In the genomic region with DNA sequence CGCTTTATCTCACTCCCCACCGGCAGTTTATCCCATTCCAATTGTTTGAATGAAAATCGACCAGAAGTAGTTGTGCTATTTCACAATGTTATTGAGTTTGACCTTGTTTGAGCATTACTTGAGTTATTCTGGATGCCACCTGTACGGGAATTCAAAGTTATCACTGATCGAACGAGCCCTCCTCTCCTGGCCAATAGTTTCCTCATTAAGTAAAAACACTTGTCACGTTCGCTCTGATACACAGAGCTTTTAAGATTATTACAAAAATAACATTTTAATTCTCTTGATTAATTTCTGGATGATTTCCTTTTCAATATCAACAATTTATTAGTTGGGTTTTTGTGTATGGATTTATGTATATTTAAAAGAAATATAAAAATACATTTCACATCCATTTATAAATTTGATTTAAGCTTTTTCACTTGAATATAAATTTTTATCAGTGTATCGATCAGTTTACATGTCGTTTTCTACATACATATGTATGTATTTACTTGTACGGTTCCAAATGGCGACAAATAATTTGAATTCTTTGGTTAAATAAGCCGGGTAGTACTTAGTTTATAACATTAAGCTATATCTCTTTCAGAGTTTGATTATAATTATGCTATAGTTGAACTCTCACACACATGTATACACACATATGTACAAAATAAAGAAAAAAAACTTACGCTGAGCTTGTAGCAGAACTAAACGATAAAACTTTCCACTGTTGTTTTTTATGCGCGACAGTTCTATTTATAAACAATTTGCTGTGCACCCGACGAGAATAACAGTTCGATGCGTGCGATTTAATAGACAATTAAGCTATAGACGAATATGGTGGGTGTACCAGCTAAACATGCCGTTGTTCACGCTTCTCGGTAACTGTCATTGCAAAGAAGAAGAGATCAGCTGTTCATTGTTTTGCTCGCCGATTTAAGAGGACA, we compare ENCODE assay signal across 1 fruit fly cellular context.
TF ChIP-seq lines count a peak whose summit lies in the region.

Gene CG3609 (minus strand): TSS at position 810 of the 929 bp plus-strand sequence.
Gene CG15390 (plus strand): TSS at position 896 of the 929 bp plus-strand sequence.

TF ChIP-seq in whole organism, embryonic, 481 proteins besides CTCF, POLR2A, EP300 and RAD21 (continued from another document and continues in another):
- TF ChIP-seq CG10462 (GFP tag; optimal IDR thresholded peaks at IDR 0.05; lab: Kevin White, UChicago) (peak; percentile 81), CG34422 (GFP tag; IDR thresholded peaks at IDR 0.05; lab: Robert Waterston, UW) (peak; percentile 85), CG18764 (GFP tag; optimal IDR thresholded peaks at IDR 0.05; lab: Kevin White, UChicago) (peak; percentile 28), bab2 (GFP tag; optimal IDR thresholded peaks at IDR 0.05; lab: Kevin White, UChicago) (peak; percentile 88), YL-1 (GFP tag; optimal IDR thresholded peaks at IDR 0.05; lab: Kevin White, UChicago) (peak; percentile 62), CG2120 (GFP tag; optimal IDR thresholded peaks at IDR 0.05; lab: Kevin White, UChicago) (peak; percentile 96), CG2129 (GFP tag; IDR thresholded peaks at IDR 0.05; lab: Robert Waterston, UW; ENCODE audit: partially characterized antibody) (no peak), CG4730 (GFP tag; IDR thresholded peaks at IDR 0.05; lab: Robert Waterston, UW) (peak; percentile 27; the same call in 1 of the 2 replicates), trem (tag; optimal IDR thresholded peaks at IDR 0.05; lab: Kevin White, UChicago) (peak; percentile 10), cwo (GFP tag; optimal IDR thresholded peaks at IDR 0.05; lab: Kevin White, UChicago) (peak; percentile 8), CG8388 (GFP tag; optimal IDR thresholded peaks at IDR 0.05; lab: Kevin White, UChicago) (peak; percentile 31), CG33557 (GFP tag; optimal IDR thresholded peaks at IDR 0.05; lab: Kevin White, UChicago) (peak; percentile 21), mld (GFP tag; IDR thresholded peaks at IDR 0.05; lab: Robert Waterston, UW; ENCODE audit: partially characterized antibody) (no peak), eyg (GFP tag; optimal IDR thresholded peaks at IDR 0.05; lab: Kevin White, UChicago) (peak; percentile 76), CG17385 (GFP tag; optimal IDR thresholded peaks at IDR 0.05; lab: Kevin White, UChicago) (peak; percentile 99), NC2β (GFP tag; optimal IDR thresholded peaks at IDR 0.05; lab: Kevin White, UChicago) (peak; percentile 88), CG9437 (GFP tag; optimal IDR thresholded peaks at IDR 0.05; lab: Kevin White, UChicago) (peak; percentile 56), zen (tag; optimal IDR thresholded peaks at IDR 0.05; lab: Kevin White, UChicago) (peak; percentile 75), sqz (GFP tag; optimal IDR thresholded peaks at IDR 0.05; lab: Kevin White, UChicago) (peak; percentile 79), E2f2 (GFP tag; IDR thresholded peaks at IDR 0.05; lab: Robert Waterston, UW) (peak; percentile 58), CG32772 (GFP tag; IDR thresholded peaks at IDR 0.05; lab: Robert Waterston, UW) (peak; percentile 77), Hr51 (GFP tag; optimal IDR thresholded peaks at IDR 0.05; lab: Kevin White, UChicago) (peak; percentile 81 to 92), D19B (GFP tag; optimal IDR thresholded peaks at IDR 0.05; lab: Kevin White, UChicago) (no peak), psq (GFP tag; optimal IDR thresholded peaks at IDR 0.05; lab: Kevin White, UChicago) (peak; percentile 12), ase (GFP tag; IDR thresholded peaks at IDR 0.05; lab: Robert Waterston, UW) (peak; percentile 45; the same call in 1 of the 3 replicates), mirr (GFP tag; optimal IDR thresholded peaks at IDR 0.05; lab: Kevin White, UChicago) (peak; percentile 92), Blimp-1 (GFP tag; optimal IDR thresholded peaks at IDR 0.05; lab: Kevin White, UChicago) (peak; percentile 60), D19A (tag; optimal IDR thresholded peaks at IDR 0.05; lab: Kevin White, UChicago) (peak; percentile 53), pfk (GFP tag; optimal IDR thresholded peaks at IDR 0.05; lab: Kevin White, UChicago) (peak; percentile 41), emc (GFP tag; optimal IDR thresholded peaks at IDR 0.05; lab: Kevin White, UChicago) (peak; percentile 78), CG6254 (GFP tag; optimal IDR thresholded peaks at IDR 0.05; lab: Kevin White, UChicago) (peak; percentile 22), Lpt (GFP tag; optimal IDR thresholded peaks at IDR 0.05; lab: Kevin White, UChicago) (no peak), shn (GFP tag; optimal IDR thresholded peaks at IDR 0.05; lab: Kevin White, UChicago) (peak; percentile 92), CG30403 (GFP tag; optimal IDR thresholded peaks at IDR 0.05; lab: Kevin White, UChicago) (peak; percentile 85), CG1792 (GFP tag; optimal IDR thresholded peaks at IDR 0.05; lab: Kevin White, UChicago) (peak; percentile 78), CG12299 (tag; optimal IDR thresholded peaks at IDR 0.05; lab: Kevin White, UChicago) (peak; percentile 78), bcd (GFP tag; optimal IDR thresholded peaks at IDR 0.05; lab: Kevin White, UChicago) (peak; percentile 71), Ptx1 (GFP tag; IDR thresholded peaks at IDR 0.05; lab: Robert Waterston, UW) (peak; percentile 71), gsb (GFP tag; IDR thresholded peaks at IDR 0.05; lab: Robert Waterston, UW) (peak; percentile 51; the same call in 1 of the 2 replicates), fd3F (GFP tag; optimal IDR thresholded peaks at IDR 0.05; lab: Kevin White, UChicago) (peak; percentile 55), Ada2b (GFP tag; IDR thresholded peaks at IDR 0.05; lab: Robert Waterston, UW) (peak; percentile 74), da (GFP tag; optimal IDR thresholded peaks at IDR 0.05; lab: Kevin White, UChicago) (peak; percentile 44), dm (GFP tag; optimal IDR thresholded peaks at IDR 0.05; lab: Kevin White, UChicago) (peak; percentile 95), CG3163 (GFP tag; optimal IDR thresholded peaks at IDR 0.05; lab: Kevin White, UChicago) (peak; percentile 81), fd64A (GFP tag; optimal IDR thresholded peaks at IDR 0.05; lab: Kevin White, UChicago) (no peak), MBD-R2 (GFP tag; IDR thresholded peaks at IDR 0.05; lab: Robert Waterston, UW) (peak; percentile 97), pros (GFP tag; optimal IDR thresholded peaks at IDR 0.05; lab: Kevin White, UChicago) (no peak), Optix (GFP tag; IDR thresholded peaks at IDR 0.05; lab: Robert Waterston, UW) (peak; percentile 64; the same call in 2 of the 3 replicates), bsh (GFP tag; optimal IDR thresholded peaks at IDR 0.05; lab: Kevin White, UChicago) (peak; percentile 68 to 79), ro (GFP tag; IDR thresholded peaks at IDR 0.05; lab: Robert Waterston, UW) (no peak), Sry-β (GFP tag; optimal IDR thresholded peaks at IDR 0.05; lab: Kevin White, UChicago) (peak; percentile 33), CG2875 (GFP tag; optimal IDR thresholded peaks at IDR 0.05; lab: Kevin White, UChicago) (peak; percentile 56), Mrtf (GFP tag; IDR thresholded peaks at IDR 0.05; lab: Robert Waterston, UW) (peak; percentile 82; the same call in 2 of the 3 replicates), Abd-B (GFP tag; optimal IDR thresholded peaks at IDR 0.05; lab: Kevin White, UChicago) (peak; percentile 45), CG3995 (GFP tag; optimal IDR thresholded peaks at IDR 0.05; lab: Kevin White, UChicago) (peak; percentile 31), sna (GFP tag; IDR thresholded peaks at IDR 0.05; lab: Robert Waterston, UW; ENCODE audit: partially characterized antibody) (no peak), CG14441 (GFP tag; IDR thresholded peaks at IDR 0.05; lab: Robert Waterston, UW) (peak; percentile 75), CG43689 (GFP tag; IDR thresholded peaks at IDR 0.05; lab: Robert Waterston, UW) (0 out of 2 replicates have a peak, but pooled peaks have one; percentile 9), CG31365 (tag; optimal IDR thresholded peaks at IDR 0.05; lab: Kevin White, UChicago) (peak; percentile 69), dimm (GFP tag; IDR thresholded peaks at IDR 0.05; lab: Robert Waterston, UW) (no peak), CG15269 (tag; optimal IDR thresholded peaks at IDR 0.05; lab: Kevin White, UChicago) (peak; percentile 77), tx (GFP tag; optimal IDR thresholded peaks at IDR 0.05; lab: Kevin White, UChicago) (peak; percentile 81), chn (GFP tag; optimal IDR thresholded peaks at IDR 0.05; lab: Kevin White, UChicago) (peak; percentile 94), ci (GFP tag; IDR thresholded peaks at IDR 0.05; lab: Robert Waterston, UW) (peak; percentile 92), az2 (GFP tag; optimal IDR thresholded peaks at IDR 0.05; lab: Kevin White, UChicago) (peak; percentile 99), dysf (GFP tag; IDR thresholded peaks at IDR 0.05; lab: Robert Waterston, UW) (peak; percentile 80), CG8359 (GFP tag; optimal IDR thresholded peaks at IDR 0.05; lab: Kevin White, UChicago; ENCODE audit: borderline replicate concordance) (no peak), CG7357 (GFP tag; IDR thresholded peaks at IDR 0.05; lab: Robert Waterston, UW) (peak; percentile 33; the same call in 1 of the 3 replicates), CG4282 (GFP tag; optimal IDR thresholded peaks at IDR 0.05; lab: Kevin White, UChicago) (peak; percentile 77), CG7987 (GFP tag; optimal IDR thresholded peaks at IDR 0.05; lab: Kevin White, UChicago) (peak; percentile 72), croc (GFP tag; conservative IDR thresholded peaks at IDR 0.05; lab: Robert Waterston, UW) (no peak), CG12071 (GFP tag; optimal IDR thresholded peaks at IDR 0.05; lab: Kevin White, UChicago) (peak; percentile 77), chinmo (GFP tag; IDR thresholded peaks at IDR 0.05; lab: Robert Waterston, UW; ENCODE audit: partially characterized antibody) (0 out of 4 replicates have a peak, but pooled peaks have one; percentile 54), Oaz (GFP tag; IDR thresholded peaks at IDR 0.05; lab: Robert Waterston, UW) (peak; percentile 39), CG4328 (GFP tag; optimal IDR thresholded peaks at IDR 0.05; lab: Kevin White, UChicago) (no peak), bigmax (GFP tag; optimal IDR thresholded peaks at IDR 0.05; lab: Kevin White, UChicago) (no peak), abd-A (tag; optimal IDR thresholded peaks at IDR 0.05; lab: Kevin White, UChicago) (peak; percentile 97), CG6175 (GFP tag; IDR thresholded peaks at IDR 0.05; lab: Robert Waterston, UW) (0 out of 3 replicates have a peak, but pooled peaks have one; percentile 48), CG18619 (GFP tag; optimal IDR thresholded peaks at IDR 0.05; lab: Kevin White, UChicago) (peak; percentile 69), Bteb2 (GFP tag; optimal IDR thresholded peaks at IDR 0.05; lab: Kevin White, UChicago) (peak; percentile 87), wor (GFP tag; IDR thresholded peaks at IDR 0.05; lab: Robert Waterston, UW) (peak; percentile 9; the same call in 1 of the 2 replicates), insv (GFP tag; optimal IDR thresholded peaks at IDR 0.05; lab: Kevin White, UChicago) (peak in 1 of 2 experiments; percentile 41), CG10431 (GFP tag; optimal IDR thresholded peaks at IDR 0.05; lab: Kevin White, UChicago) (peak; percentile 64), CG10321 (GFP tag; IDR thresholded peaks at IDR 0.05; lab: Robert Waterston, UW) (0 out of 2 replicates have a peak, but pooled peaks have one; percentile 13), CG34376 (GFP tag; optimal IDR thresholded peaks at IDR 0.05; lab: Kevin White, UChicago) (peak; percentile 88), ewg (GFP tag; optimal IDR thresholded peaks at IDR 0.05; lab: Kevin White, UChicago) (peak; percentile 45), scrt (GFP tag; optimal IDR thresholded peaks at IDR 0.05; lab: Kevin White, UChicago) (peak; percentile 58), gem (tag; optimal IDR thresholded peaks at IDR 0.05; lab: Kevin White, UChicago) (peak; percentile 85), CG10979 (tag; optimal IDR thresholded peaks at IDR 0.05; lab: Kevin White, UChicago) (peak; percentile 64), Rx (GFP tag; IDR thresholded peaks at IDR 0.05; lab: Robert Waterston, UW) (peak; percentile 71), B-H2 (GFP tag; optimal IDR thresholded peaks at IDR 0.05; lab: Kevin White, UChicago) (peak; percentile 98), CG1602 (GFP tag; optimal IDR thresholded peaks at IDR 0.05; lab: Kevin White, UChicago) (peak; percentile 57), Dref (GFP tag; IDR thresholded peaks at IDR 0.05; lab: Robert Waterston, UW) (peak; percentile 50), lab (GFP tag; optimal IDR thresholded peaks at IDR 0.05; lab: Kevin White, UChicago) (peak; percentile 80), CG3726 (GFP tag; IDR thresholded peaks at IDR 0.05; lab: Robert Waterston, UW) (0 out of 3 replicates have a peak, but pooled peaks have one; percentile 17), ara (GFP tag; IDR thresholded peaks at IDR 0.05; lab: Robert Waterston, UW) (peak; percentile 63; the same call in 1 of the 2 replicates), NFAT (GFP tag; IDR thresholded peaks at IDR 0.05; lab: Robert Waterston, UW) (peak; percentile 99), CG8089 (GFP tag; optimal IDR thresholded peaks at IDR 0.05; lab: Kevin White, UChicago) (peak; percentile 37), ash1 (GFP tag; optimal IDR thresholded peaks at IDR 0.05; lab: Kevin White, UChicago) (peak; percentile 86), sob (GFP tag; IDR thresholded peaks at IDR 0.05; lab: Robert Waterston, UW) (peak; percentile 89), CrebB (tag; optimal IDR thresholded peaks at IDR 0.05; lab: Kevin White, UChicago) (peak; percentile 87), cg (GFP tag; optimal IDR thresholded peaks at IDR 0.05; lab: Kevin White, UChicago) (peak; percentile 52), CG10366 (GFP tag; IDR thresholded peaks at IDR 0.05; lab: Robert Waterston, UW) (peak; percentile 77), Ets65A (GFP tag; lab: Kevin White, UChicago) (peak; percentile 97), sima (GFP tag; optimal IDR thresholded peaks at IDR 0.05; lab: Kevin White, UChicago) (peak; percentile 3), h (optimal IDR thresholded peaks at IDR 0.05; lab: Kevin White, UChicago) (no peak), CG13123 (GFP tag; optimal IDR thresholded peaks at IDR 0.05; lab: Kevin White, UChicago) (peak; percentile 59), BEAF-32 (GFP tag; optimal IDR thresholded peaks at IDR 0.05; lab: Kevin White, UChicago) (peak; percentile 40), CG16779 (GFP tag; IDR thresholded peaks at IDR 0.05; lab: Robert Waterston, UW) (peak; percentile 92), grn (GFP tag; optimal IDR thresholded peaks at IDR 0.05; lab: Kevin White, UChicago) (peak; percentile 40), repo (GFP tag; optimal IDR thresholded peaks at IDR 0.05; lab: Kevin White, UChicago) (peak; percentile 74), dmrt11E (tag; optimal IDR thresholded peaks at IDR 0.05; lab: Kevin White, UChicago) (peak; percentile 15), CG11398 (GFP tag; optimal IDR thresholded peaks at IDR 0.05; lab: Kevin White, UChicago) (peak; percentile 79), CG13894 (tag; optimal IDR thresholded peaks at IDR 0.05; lab: Kevin White, UChicago) (peak; percentile 92), z (GFP tag; IDR thresholded peaks at IDR 0.05; lab: Robert Waterston, UW) (0 out of 3 replicates have a peak, but pooled peaks have one; percentile 11)
